In genomic region chr3R:18738705-18739434, dm6 we compare ENCODE assay signal across 2 fruit fly cellular contexts.
TF ChIP-seq lines count a peak whose summit lies in the region.

No protein-coding gene starts in this region.

TF ChIP-seq in whole organism, embryonic, 481 proteins besides CTCF, POLR2A, EP300 and RAD21 (continued from another document):
- no peak for TF ChIP-seq HLH3B (GFP tag; IDR thresholded peaks at IDR 0.05; lab: Robert Waterston, UW)
- TF ChIP-seq zfh1 (GFP tag; IDR thresholded peaks at IDR 0.05; lab: Robert Waterston, UW): 0 out of 3 replicates have a peak, but pooled peaks have one; percentile 26
- TF ChIP-seq sim (GFP tag; IDR thresholded peaks at IDR 0.05; lab: Robert Waterston, UW): no peak
- no peak for TF ChIP-seq Ptx1 (GFP tag; IDR thresholded peaks at IDR 0.05; lab: Robert Waterston, UW)
- TF ChIP-seq CG1529 (GFP tag; optimal IDR thresholded peaks at IDR 0.05; lab: Kevin White, UChicago): no peak
- TF ChIP-seq Med (GFP tag; lab: Kevin White, UChicago): peak; percentile 25
- TF ChIP-seq ro (GFP tag; IDR thresholded peaks at IDR 0.05; lab: Robert Waterston, UW): no peak
- no peak for TF ChIP-seq CG7372 (GFP tag; IDR thresholded peaks at IDR 0.05; lab: Robert Waterston, UW)
- no peak for TF ChIP-seq Pdp1 (GFP tag; optimal IDR thresholded peaks at IDR 0.05; lab: Kevin White, UChicago)
- no peak for TF ChIP-seq CG3726 (GFP tag; IDR thresholded peaks at IDR 0.05; lab: Robert Waterston, UW)
- peak; percentile 14 for TF ChIP-seq Sox102F (GFP tag; optimal IDR thresholded peaks at IDR 0.05; lab: Kevin White, UChicago)
- TF ChIP-seq hb (GFP tag; IDR thresholded peaks at IDR 0.05; lab: Robert Waterston, UW; ENCODE audit: partially characterized antibody): 0 out of 3 replicates have a peak, but pooled peaks have one; percentile 52
- no peak for TF ChIP-seq Fer1 (GFP tag; optimal IDR thresholded peaks at IDR 0.05; lab: Kevin White, UChicago)
- TF ChIP-seq CG2712 (tag; optimal IDR thresholded peaks at IDR 0.05; lab: Kevin White, UChicago): no peak
- no peak for TF ChIP-seq CG1024 (GFP tag; IDR thresholded peaks at IDR 0.05; lab: Robert Waterston, UW)
- TF ChIP-seq fd3F (GFP tag; optimal IDR thresholded peaks at IDR 0.05; lab: Kevin White, UChicago): no peak
- no peak for TF ChIP-seq CG18262 (tag; optimal IDR thresholded peaks at IDR 0.05; lab: Kevin White, UChicago)
- no peak for TF ChIP-seq CG1603 (tag; optimal IDR thresholded peaks at IDR 0.05; lab: Kevin White, UChicago)
- TF ChIP-seq CG6654 (GFP tag; optimal IDR thresholded peaks at IDR 0.05; lab: Kevin White, UChicago): peak; percentile 85
- TF ChIP-seq Hr51 (GFP tag; optimal IDR thresholded peaks at IDR 0.05; lab: Kevin White, UChicago): no peak
- no peak for TF ChIP-seq CG2199 (GFP tag; IDR thresholded peaks at IDR 0.05; lab: Robert Waterston, UW)
- TF ChIP-seq gsb (GFP tag; IDR thresholded peaks at IDR 0.05; lab: Robert Waterston, UW): no peak
- TF ChIP-seq CG16813 (GFP tag; IDR thresholded peaks at IDR 0.05; lab: Robert Waterston, UW; ENCODE audit: partially characterized antibody): no peak
- no peak for TF ChIP-seq CG7745 (tag; optimal IDR thresholded peaks at IDR 0.05; lab: Kevin White, UChicago)
- TF ChIP-seq Ets97D (GFP tag; optimal IDR thresholded peaks at IDR 0.05; lab: Kevin White, UChicago): no peak
- TF ChIP-seq CG3163 (GFP tag; optimal IDR thresholded peaks at IDR 0.05; lab: Kevin White, UChicago): no peak
- TF ChIP-seq Max (GFP tag; optimal IDR thresholded peaks at IDR 0.05; lab: Kevin White, UChicago): no peak
- no peak for TF ChIP-seq Jarid2 (GFP tag; optimal IDR thresholded peaks at IDR 0.05; lab: Kevin White, UChicago)
- TF ChIP-seq Hand (GFP tag; optimal IDR thresholded peaks at IDR 0.05; lab: Kevin White, UChicago): no peak
- no peak for TF ChIP-seq dm (GFP tag; optimal IDR thresholded peaks at IDR 0.05; lab: Kevin White, UChicago)
- no peak for TF ChIP-seq lov (optimal IDR thresholded peaks at IDR 0.05; lab: Kevin White, UChicago)
- no peak for TF ChIP-seq lov (GFP tag; IDR thresholded peaks at IDR 0.05; lab: Robert Waterston, UW)

TF ChIP-seq in whole organism, prepupa, 60 proteins besides CTCF, POLR2A, EP300 and RAD21 (continued from another document):
- TF ChIP-seq CG11762 (GFP tag; optimal IDR thresholded peaks at IDR 0.05; lab: Kevin White, UChicago; ENCODE audit: insufficient read depth) (no peak), acj6 (GFP tag; optimal IDR thresholded peaks at IDR 0.05; lab: Kevin White, UChicago) (peak; percentile 47), Hr4 (GFP tag; optimal IDR thresholded peaks at IDR 0.05; lab: Kevin White, UChicago) (peak; percentile 11), Ets96B (tag; optimal IDR thresholded peaks at IDR 0.05; lab: Kevin White, UChicago) (peak; percentile 17), Ets21C (GFP tag; optimal IDR thresholded peaks at IDR 0.05; lab: Kevin White, UChicago) (no peak), CG7368 (GFP tag; optimal IDR thresholded peaks at IDR 0.05; lab: Kevin White, UChicago) (no peak), lz (GFP tag; optimal IDR thresholded peaks at IDR 0.05; lab: Kevin White, UChicago) (peak; percentile 32), CG6854 (GFP tag; optimal IDR thresholded peaks at IDR 0.05; lab: Kevin White, UChicago) (no peak), Eip75B (GFP tag; optimal IDR thresholded peaks at IDR 0.05; lab: Kevin White, UChicago) (peak; percentile 44), Smox (GFP tag; optimal IDR thresholded peaks at IDR 0.05; lab: Kevin White, UChicago) (peak; percentile 29), CG32006 (GFP tag; optimal IDR thresholded peaks at IDR 0.05; lab: Kevin White, UChicago) (no peak), vri (GFP tag; optimal IDR thresholded peaks at IDR 0.05; lab: Kevin White, UChicago) (peak; percentile 28), esn (GFP tag; optimal IDR thresholded peaks at IDR 0.05; lab: Kevin White, UChicago) (peak; percentile 65), topi (GFP tag; optimal IDR thresholded peaks at IDR 0.05; lab: Kevin White, UChicago) (no peak), cyc (GFP tag; optimal IDR thresholded peaks at IDR 0.05; lab: Kevin White, UChicago) (peak; percentile 32), svp (GFP tag; lab: Kevin White, UChicago) (peak; percentile 82)
